Worm (Caenorhabditis elegans): ENCODE results near the gene cas-1.

DNA sequence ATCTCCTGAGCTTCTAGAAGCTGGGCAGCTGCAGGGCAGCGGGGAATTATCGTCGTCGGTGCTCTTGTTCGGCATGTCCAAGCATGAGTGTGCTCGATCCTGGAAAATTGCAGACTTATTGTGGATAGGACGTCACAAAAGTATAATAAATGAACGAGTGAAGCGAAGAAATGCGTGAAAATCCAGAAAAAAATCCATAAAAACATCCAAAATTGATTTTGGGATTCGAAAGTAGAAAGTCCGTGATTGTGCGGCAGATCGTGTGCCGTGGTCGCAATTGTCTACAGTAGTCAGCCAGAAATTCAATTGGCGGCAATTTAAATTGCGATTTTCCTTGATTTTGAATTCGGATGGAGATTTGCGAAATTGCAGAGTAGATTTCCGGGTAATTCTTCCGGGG, 22.8 kb upstream of the cas-1 start, which contains the start of gene F41G4.7:
- no peak for TF ChIP-seq ama-1 (optimal IDR thresholded peaks at IDR 0.05)
- no peak for TF ChIP-seq F13H6.1 (tag; optimal IDR thresholded peaks at IDR 0.05)
- TF ChIP-seq sox-4 (tag; optimal IDR thresholded peaks at IDR 0.05): no peak
- TF ChIP-seq unc-55 (GFP tag; optimal IDR thresholded peaks at IDR 0.05): no peak
- no peak for TF ChIP-seq odd-2 (tag; optimal IDR thresholded peaks at IDR 0.05)
- TF ChIP-seq ets-4 (tag; optimal IDR thresholded peaks at IDR 0.05): no peak
- TF ChIP-seq nhr-11 (tag; optimal IDR thresholded peaks at IDR 0.05): no peak
- TF ChIP-seq hlh-6 (tag; optimal IDR thresholded peaks at IDR 0.05): no peak
- TF ChIP-seq ceh-30 (tag; optimal IDR thresholded peaks at IDR 0.05): no peak
- no peak for TF ChIP-seq C38D4.7 (GFP tag; optimal IDR thresholded peaks at IDR 0.05)
- TF ChIP-seq pax-1 (tag; optimal IDR thresholded peaks at IDR 0.05): no peak
